Fruit fly (Drosophila melanogaster): ENCODE measurements around the gene Elp6.

Gene Elp6

DNA sequence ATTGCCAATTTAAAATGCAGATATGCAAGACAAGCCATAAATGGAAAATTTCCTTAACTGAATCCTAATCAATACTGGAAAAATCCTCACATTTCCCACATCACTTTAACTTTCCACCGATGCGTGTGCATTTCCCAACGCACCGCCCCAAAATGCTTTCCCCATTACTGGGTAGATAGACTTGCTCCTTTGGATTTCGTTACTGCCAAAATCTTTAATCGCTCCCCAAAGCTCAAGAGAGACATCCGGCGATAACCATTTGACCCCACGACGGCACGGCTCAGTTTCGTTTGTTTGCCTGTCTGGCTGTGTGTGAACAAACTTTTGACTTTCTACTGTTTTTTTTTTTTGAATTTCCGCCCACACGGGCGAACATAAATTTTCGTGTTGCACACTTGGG is 23.8 kb upstream of the Elp6 start:
- TF ChIP-seq CG7101 (tag; optimal IDR thresholded peaks at IDR 0.05) (no peak), bab1 (GFP tag; optimal IDR thresholded peaks at IDR 0.05) (no peak), CG14711 (tag; optimal IDR thresholded peaks at IDR 0.05) (no peak), CG7045 (GFP tag; optimal IDR thresholded peaks at IDR 0.05) (no peak), CG11617 (GFP tag; optimal IDR thresholded peaks at IDR 0.05) (no peak), CG33017 (tag; optimal IDR thresholded peaks at IDR 0.05) (no peak), ovo (GFP tag; optimal IDR thresholded peaks at IDR 0.05) (no peak), pad (GFP tag; optimal IDR thresholded peaks at IDR 0.05) (no peak), Clk (GFP tag; optimal IDR thresholded peaks at IDR 0.05) (no peak), tj (GFP tag; optimal IDR thresholded peaks at IDR 0.05) (no peak), CG5204 (GFP tag; optimal IDR thresholded peaks at IDR 0.05) (no peak)

DNA sequence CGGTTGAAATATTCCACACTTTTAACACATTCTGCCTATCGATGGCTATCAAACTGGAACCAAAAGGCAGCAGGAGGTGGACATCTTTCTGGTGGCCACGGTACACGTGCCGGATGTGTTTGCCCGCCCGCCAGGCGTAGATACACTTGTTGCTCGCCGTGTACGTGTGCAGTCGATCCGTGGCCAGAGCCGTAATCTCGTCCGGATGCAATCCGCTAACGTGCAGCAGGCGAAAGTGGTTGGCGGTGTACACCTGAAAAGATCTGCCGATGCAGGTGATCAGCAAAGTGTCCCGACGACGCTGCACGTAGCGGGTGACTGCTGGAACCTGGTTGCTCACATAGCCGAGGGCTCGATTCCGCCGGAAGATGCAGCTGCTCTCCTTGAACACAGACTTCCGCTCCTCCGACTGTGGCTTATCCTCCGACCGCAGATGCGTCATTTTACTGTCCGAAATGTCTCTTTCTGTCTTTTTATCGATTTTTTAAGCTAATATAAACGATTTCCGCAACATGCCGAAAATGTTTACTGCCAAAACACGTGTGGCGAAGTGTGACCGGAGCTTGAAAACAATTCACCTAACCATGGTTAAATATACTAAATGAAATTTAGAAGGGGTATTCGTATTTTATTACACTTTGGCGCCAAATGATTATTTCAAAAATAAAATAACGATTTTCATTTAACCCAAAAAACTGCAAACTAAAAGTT is 21.6 kb upstream of the Elp6 start, which contains the start of gene CG9799:
TSS of gene CG9799 (minus strand) at position 550 of the 711 bp plus-strand sequence.
- TF ChIP-seq pad (GFP tag; optimal IDR thresholded peaks at IDR 0.05) (no peak), Mnt (GFP tag; optimal IDR thresholded peaks at IDR 0.05) (peak; percentile 99), bab1 (GFP tag; optimal IDR thresholded peaks at IDR 0.05) (peak; percentile 26)

DNA sequence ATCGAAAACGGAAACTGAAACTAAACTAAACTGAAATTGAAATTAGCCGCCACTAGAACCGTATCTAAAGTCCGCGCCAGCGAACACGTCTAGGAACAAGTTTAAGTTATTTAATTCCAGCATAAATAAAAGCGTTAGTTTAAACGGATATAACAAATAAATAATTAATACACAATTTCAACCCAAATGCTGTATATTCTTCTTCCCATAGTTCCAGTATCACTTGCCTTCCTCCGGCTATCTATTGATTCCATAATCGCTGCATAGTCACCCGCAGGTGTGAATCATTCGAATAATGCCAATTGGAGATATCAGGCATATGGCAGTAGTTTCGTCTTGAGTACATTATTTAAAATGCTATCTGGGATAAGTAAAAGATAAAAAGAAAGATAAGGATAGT is 18.4 kb upstream of the Elp6 start:
- TF ChIP-seq Mnt (GFP tag; optimal IDR thresholded peaks at IDR 0.05) (no peak), kay (GFP tag; ENCODE audit: borderline replicate concordance) (peak; percentile 91)

DNA sequence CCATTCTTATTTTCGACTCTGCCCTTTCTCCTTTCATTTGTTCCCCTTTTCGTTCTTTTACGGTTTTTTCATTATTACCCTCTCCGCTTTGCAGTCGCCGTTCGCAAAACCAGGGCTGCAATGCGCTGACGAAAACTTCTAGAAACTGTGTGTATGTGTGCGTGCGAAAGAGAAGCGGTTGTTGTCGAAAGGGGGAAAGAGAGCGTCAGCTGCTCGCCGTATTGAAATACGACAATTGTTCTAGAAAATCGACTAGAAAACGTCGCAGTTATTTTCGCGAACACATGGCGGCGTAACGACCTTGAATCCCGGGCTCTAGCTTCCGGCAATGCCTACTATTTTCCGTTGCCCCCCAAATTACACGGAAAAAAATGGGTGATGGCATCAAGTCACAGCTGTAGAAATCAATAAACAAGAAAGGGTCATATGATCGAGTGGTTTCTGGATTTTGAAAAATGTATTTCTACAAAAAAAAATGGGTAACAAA is 16.0 kb upstream of the Elp6 start:
- peak; percentile 22 for TF ChIP-seq CG14711 (tag; optimal IDR thresholded peaks at IDR 0.05)
- TF ChIP-seq CG5204 (GFP tag; optimal IDR thresholded peaks at IDR 0.05) = no peak
- TF ChIP-seq CG11617 (GFP tag; optimal IDR thresholded peaks at IDR 0.05) = peak; percentile 50
- TF ChIP-seq CG33017 (tag; optimal IDR thresholded peaks at IDR 0.05) = peak; percentile 31
- TF ChIP-seq tj (GFP tag; optimal IDR thresholded peaks at IDR 0.05) = no peak
- TF ChIP-seq cnc (optimal IDR thresholded peaks at IDR 0.05) = no peak
- TF ChIP-seq pad (GFP tag; optimal IDR thresholded peaks at IDR 0.05) = peak; percentile 92
- peak; percentile 86 for TF ChIP-seq Mnt (GFP tag; optimal IDR thresholded peaks at IDR 0.05)
- TF ChIP-seq Hr96 (GFP tag; optimal IDR thresholded peaks at IDR 0.05) = no peak
- peak; percentile 32 for TF ChIP-seq cic (GFP tag; optimal IDR thresholded peaks at IDR 0.05)
- no peak for TF ChIP-seq CG7045 (GFP tag; optimal IDR thresholded peaks at IDR 0.05)
- peak; percentile 3 for TF ChIP-seq bab1 (GFP tag; optimal IDR thresholded peaks at IDR 0.05)
- no peak for TF ChIP-seq toe (GFP tag; optimal IDR thresholded peaks at IDR 0.05)
- TF ChIP-seq CG12768 (GFP tag; optimal IDR thresholded peaks at IDR 0.05) = peak; percentile 21
- TF ChIP-seq CG7101 (tag; optimal IDR thresholded peaks at IDR 0.05) = peak; percentile 23
- peak; percentile 93 for TF ChIP-seq kay (GFP tag; ENCODE audit: borderline replicate concordance)
- TF ChIP-seq Crg-1 (GFP tag; optimal IDR thresholded peaks at IDR 0.05) = no peak
- TF ChIP-seq CG1620 (GFP tag; optimal IDR thresholded peaks at IDR 0.05) = no peak
- TF ChIP-seq ovo (GFP tag; optimal IDR thresholded peaks at IDR 0.05) = peak; percentile 15

DNA sequence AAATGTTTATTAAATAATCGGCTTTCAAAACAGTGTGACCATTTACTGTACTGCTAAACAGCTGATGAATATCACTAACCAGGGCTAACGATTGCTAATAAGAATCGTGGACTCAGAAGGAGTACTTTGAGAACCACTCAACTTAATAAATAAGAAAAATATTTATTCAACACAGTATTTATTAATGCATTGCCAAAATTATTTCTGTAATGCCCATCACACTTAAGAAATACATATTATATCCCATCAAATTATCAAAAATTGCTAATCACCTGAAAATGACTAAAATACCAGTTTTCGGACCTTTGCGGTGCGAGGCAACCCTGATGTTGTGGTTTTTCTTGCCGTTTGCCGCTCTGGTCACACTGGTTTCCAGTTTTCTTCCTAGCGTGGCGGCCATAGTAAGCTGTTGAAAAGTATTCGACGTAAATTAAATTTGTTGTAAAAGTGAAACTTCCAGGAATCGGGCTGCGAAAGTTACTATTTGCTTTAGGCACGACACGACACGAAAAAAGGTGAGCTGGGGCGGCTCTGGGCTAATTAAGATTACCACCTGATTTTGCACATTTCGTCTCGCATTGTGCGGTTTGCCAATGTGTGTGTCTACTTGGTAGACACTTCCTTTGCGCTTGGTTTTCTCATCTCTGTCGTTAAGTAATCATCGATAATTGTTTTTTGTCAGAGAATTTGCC is 15.2 kb upstream of the Elp6 start, which contains the start of the genes mRpS21 and Droj2:
TSS of gene mRpS21 (minus strand) at position 66 of the 692 bp plus-strand sequence.
TSS of gene Droj2 (plus strand) at position 363 of the 692 bp plus-strand sequence.
- TF ChIP-seq tj (GFP tag; optimal IDR thresholded peaks at IDR 0.05) (peak; percentile 40), Hr96 (GFP tag; optimal IDR thresholded peaks at IDR 0.05) (no peak), ovo (GFP tag; optimal IDR thresholded peaks at IDR 0.05) (peak; percentile 37), CG5204 (GFP tag; optimal IDR thresholded peaks at IDR 0.05) (peak; percentile 82), Clk (GFP tag; optimal IDR thresholded peaks at IDR 0.05) (peak; percentile 56), CG12768 (GFP tag; optimal IDR thresholded peaks at IDR 0.05) (peak; percentile 39), cic (GFP tag; optimal IDR thresholded peaks at IDR 0.05) (no peak), CG14711 (tag; optimal IDR thresholded peaks at IDR 0.05) (peak; percentile 92), CG33017 (tag; optimal IDR thresholded peaks at IDR 0.05) (peak; percentile 34), Mnt (GFP tag; optimal IDR thresholded peaks at IDR 0.05) (peak; percentile 30), CG11617 (GFP tag; optimal IDR thresholded peaks at IDR 0.05) (peak; percentile 39), bab1 (GFP tag; optimal IDR thresholded peaks at IDR 0.05) (peak; percentile 66), toe (GFP tag; optimal IDR thresholded peaks at IDR 0.05) (peak; percentile 80), kay (GFP tag; ENCODE audit: borderline replicate concordance) (no peak), CG7101 (tag; optimal IDR thresholded peaks at IDR 0.05) (peak; percentile 68), CG7045 (GFP tag; optimal IDR thresholded peaks at IDR 0.05) (peak; percentile 47), cnc (optimal IDR thresholded peaks at IDR 0.05) (no peak), pad (GFP tag; optimal IDR thresholded peaks at IDR 0.05) (peak; percentile 25), Crg-1 (GFP tag; optimal IDR thresholded peaks at IDR 0.05) (peak; percentile 63), CG1620 (GFP tag; optimal IDR thresholded peaks at IDR 0.05) (peak; percentile 71)

DNA sequence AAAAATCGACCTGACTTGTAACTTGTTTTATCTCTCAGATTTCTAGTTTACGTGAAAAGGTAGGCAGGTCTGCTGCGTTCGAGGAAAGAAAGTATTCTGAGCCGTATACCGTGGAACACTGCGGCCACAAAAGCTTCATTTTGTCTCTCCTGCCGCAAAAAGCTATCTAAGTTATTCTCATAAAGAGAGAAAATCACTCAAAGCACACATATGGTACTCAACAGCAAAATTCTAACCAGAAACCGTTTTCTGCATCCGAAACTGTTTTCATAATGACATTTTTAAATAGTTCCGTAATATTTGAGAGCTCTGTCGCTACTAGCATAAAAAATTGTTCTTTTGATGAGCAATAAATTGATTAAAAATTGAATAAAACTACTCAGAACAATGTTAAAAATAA is 13.0 kb upstream of the Elp6 start, which contains the start of the genes CG9813 and CG8870:
TSS of gene CG9813 (minus strand) at position 101 of the 400 bp plus-strand sequence.
TSS of gene CG8870 (plus strand) at position 168 of the 400 bp plus-strand sequence.
- no peak for TF ChIP-seq Crg-1 (GFP tag; optimal IDR thresholded peaks at IDR 0.05)
- no peak for TF ChIP-seq CG14711 (tag; optimal IDR thresholded peaks at IDR 0.05)
- TF ChIP-seq CG7101 (tag; optimal IDR thresholded peaks at IDR 0.05) = no peak
